Worm (Caenorhabditis elegans) whole organism, L2 larva: ENCODE data around the gene srz-24.

Experiments used
- C34F6.9 ChIP-seq: fragments of 150-350 bp; optimal IDR thresholded peaks from 2 replicates; lab custom pipeline; 2014; ENCODE audit warnings: missing biosample characterization, missing genetic modification characterization
- F13H6.1 ChIP-seq: sonication (generic microtip); optimal IDR thresholded peaks from 2 replicates; lab custom pipeline; 2016; ENCODE audit warnings: missing genetic modification characterization, missing compliant biosample characterization
- R02D3.7 ChIP-seq: fragments of 150-350 bp; optimal IDR thresholded peaks from 2 replicates; lab custom pipeline; 2014; ENCODE audit warnings: missing biosample characterization, missing genetic modification characterization
- ZK546.5 ChIP-seq: sonication (generic microtip); optimal IDR thresholded peaks from 2 replicates; lab custom pipeline; 2017; ENCODE audit warnings: missing biosample characterization, missing genetic modification characterization
- alr-1 ChIP-seq: fragments of 150-350 bp; optimal IDR thresholded peaks from 2 replicates; lab custom pipeline; 2014; ENCODE audit warnings: missing biosample characterization, missing genetic modification characterization
- aly-2 ChIP-seq: fragments of 150-350 bp; optimal IDR thresholded peaks from 2 replicates; lab custom pipeline; 2014; ENCODE audit warnings: missing biosample characterization, missing genetic modification characterization
- ama-1 ChIP-seq: fragments of 150-350 bp; optimal IDR thresholded peaks from 2 replicates; lab custom pipeline; 2018; ENCODE audit warnings: inconsistent platforms
- ceh-16 ChIP-seq: fragments of 150-350 bp; optimal IDR thresholded peaks from 2 replicates; lab custom pipeline; 2014; ENCODE audit warnings: missing biosample characterization, missing genetic modification characterization
- crh-2 ChIP-seq: sonication (generic microtip); optimal IDR thresholded peaks from 2 replicates; lab custom pipeline; 2017; ENCODE audit warnings: missing biosample characterization, missing genetic modification characterization
- dmd-4 ChIP-seq: sonication (generic microtip); optimal IDR thresholded peaks from 2 replicates; lab custom pipeline; 2017; ENCODE audit warnings: missing biosample characterization, missing genetic modification characterization
- egl-27 ChIP-seq: sonication (generic microtip); optimal IDR thresholded peaks from 3 replicates; lab custom pipeline; 2017; ENCODE audit warnings: missing biosample characterization, missing genetic modification reagents, missing genetic modification characterization
- elt-1 ChIP-seq: fragments of 150-350 bp; optimal IDR thresholded peaks from 2 replicates; lab custom pipeline; 2014; ENCODE audit warnings: missing biosample characterization, missing genetic modification characterization
- elt-3 ChIP-seq: sonication (generic microtip); optimal IDR thresholded peaks from 2 replicates; lab custom pipeline; 2017; ENCODE audit warnings: missing biosample characterization, missing genetic modification characterization
- lin-11 ChIP-seq: fragments of 150-350 bp; sonication (generic microtip); optimal IDR thresholded peaks from 2 replicates; lab custom pipeline; 2014; ENCODE audit warnings: missing biosample characterization, missing genetic modification characterization, inconsistent platforms, mixed read lengths
- lin-13 ChIP-seq: fragments of 150-350 bp; optimal IDR thresholded peaks from 2 replicates; lab custom pipeline; 2014; ENCODE audit warnings: missing biosample characterization, missing genetic modification reagents, missing genetic modification characterization
- lin-39 ChIP-seq: fragments of 150-350 bp; optimal IDR thresholded peaks from 2 replicates; lab custom pipeline; 2014; ENCODE audit warnings: missing biosample characterization, missing genetic modification reagents, missing genetic modification characterization
- mab-5 ChIP-seq: fragments of 150-350 bp; optimal IDR thresholded peaks from 2 replicates; lab custom pipeline; 2014; ENCODE audit warnings: missing biosample characterization, missing genetic modification characterization
- mbf-1 ChIP-seq: sonication (generic microtip); optimal IDR thresholded peaks from 2 replicates; lab custom pipeline; 2017; ENCODE audit warnings: missing biosample characterization, missing genetic modification characterization
- mdl-1 ChIP-seq, 2 experiments: fragments of 150-350 bp in 1 of 2; sonication (generic microtip) in 1 of 2; optimal IDR thresholded peaks; 2 replicates each; lab custom pipeline; 2017; ENCODE audit warnings: missing biosample characterization in 2 of 2, missing genetic modification characterization in 2 of 2
- nhr-10 ChIP-seq: sonication (generic microtip); optimal IDR thresholded peaks from 2 replicates; lab custom pipeline; 2017; ENCODE audit warnings: missing biosample characterization, missing genetic modification characterization
- nhr-11 ChIP-seq: fragments of 150-350 bp; optimal IDR thresholded peaks from 2 replicates; lab custom pipeline; 2014; ENCODE audit warnings: missing biosample characterization, missing genetic modification characterization
- nhr-12 ChIP-seq: fragments of 150-350 bp; optimal IDR thresholded peaks from 2 replicates; lab custom pipeline; 2014; ENCODE audit warnings: missing biosample characterization, missing genetic modification characterization
- nhr-21 ChIP-seq: fragments of 150-350 bp; optimal IDR thresholded peaks from 2 replicates; lab custom pipeline; 2014; ENCODE audit warnings: missing biosample characterization, missing genetic modification characterization
- nhr-23 ChIP-seq: fragments of 150-350 bp; optimal IDR thresholded peaks from 2 replicates; lab custom pipeline; 2014; ENCODE audit warnings: missing biosample characterization, missing genetic modification reagents, missing genetic modification characterization
- nhr-237 ChIP-seq: fragments of 150-350 bp; optimal IDR thresholded peaks from 2 replicates; lab custom pipeline; 2014; ENCODE audit warnings: missing biosample characterization, missing genetic modification characterization
- nhr-25 ChIP-seq: fragments of 150-350 bp; sonication (generic microtip); optimal IDR thresholded peaks from 3 replicates; lab custom pipeline; 2014; ENCODE audit warnings: missing biosample characterization, missing genetic modification characterization
- nhr-6 ChIP-seq: fragments of 150-350 bp; optimal IDR thresholded peaks from 2 replicates; lab custom pipeline; 2014; ENCODE audit warnings: missing biosample characterization, missing genetic modification characterization
- nhr-77 ChIP-seq: fragments of 150-350 bp; optimal IDR thresholded peaks from 2 replicates; lab custom pipeline; 2014; ENCODE audit warnings: missing biosample characterization, missing genetic modification characterization
- peb-1 ChIP-seq: fragments of 150-350 bp; optimal IDR thresholded peaks from 2 replicates; lab custom pipeline; 2014; ENCODE audit warnings: missing biosample characterization, missing genetic modification characterization
- sma-3 ChIP-seq: sonication (generic microtip); optimal IDR thresholded peaks from 2 replicates; lab custom pipeline; 2016; ENCODE audit warnings: missing genetic modification reagents, missing genetic modification characterization, missing compliant biosample characterization
- snpc-4 ChIP-seq: fragments of 150-350 bp; optimal IDR thresholded peaks from 2 replicates; lab custom pipeline; 2014; ENCODE audit warnings: missing biosample characterization, missing genetic modification characterization
- unc-39 ChIP-seq: fragments of 150-350 bp; optimal IDR thresholded peaks from 2 replicates; lab custom pipeline; 2014; ENCODE audit warnings: missing biosample characterization, missing genetic modification characterization
- unc-55 ChIP-seq: fragments of 150-350 bp; sonication (generic microtip); optimal IDR thresholded peaks from 3 replicates; lab custom pipeline; 2014; ENCODE audit warnings: missing biosample characterization, missing genetic modification reagents, missing genetic modification characterization
- unc-62 ChIP-seq: fragments of 150-350 bp; optimal IDR thresholded peaks from 2 replicates; lab custom pipeline; 2014; ENCODE audit warnings: missing biosample characterization, missing genetic modification reagents, missing genetic modification characterization
- zag-1 ChIP-seq: fragments of 150-350 bp; optimal IDR thresholded peaks from 2 replicates; lab custom pipeline; 2014; ENCODE audit warnings: missing biosample characterization, missing genetic modification characterization
- ztf-1 ChIP-seq: fragments of 200-800 bp; sonication (Bioruptor generic); conservative IDR thresholded peaks from 2 replicates; pipeline ENCODE4 v1.3.6; 2022; ENCODE audit warnings: missing genetic modification characterization, missing compliant biosample characterization
- ztf-11 ChIP-seq: sonication (generic microtip); optimal IDR thresholded peaks from 2 replicates; lab custom pipeline; 2017; ENCODE audit warnings: missing biosample characterization, missing genetic modification characterization
- ztf-4 ChIP-seq: fragments of 150-350 bp; optimal IDR thresholded peaks from 2 replicates; lab custom pipeline; 2014; ENCODE audit warnings: missing biosample characterization, missing genetic modification characterization

srz-24 gene

DNA sequence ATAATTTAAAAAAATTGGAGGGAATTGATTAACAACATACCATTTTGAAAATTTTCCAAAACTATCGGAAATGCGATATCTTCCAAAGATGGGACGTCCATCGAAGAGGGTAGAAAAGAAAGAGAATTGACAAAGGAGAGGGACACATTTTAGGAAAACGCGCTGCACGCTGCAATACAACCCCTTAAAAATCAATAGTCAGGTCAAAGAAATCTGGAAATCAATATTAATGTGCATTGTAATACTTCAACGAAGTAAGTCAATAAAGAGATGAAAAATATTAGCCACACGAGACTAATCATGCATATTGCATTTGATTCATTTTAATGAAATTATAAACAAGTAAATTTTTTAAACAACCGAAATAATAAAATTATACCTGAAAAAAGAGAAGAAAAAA is 11.5 kb downstream of the srz-24 start, which contains the start of gene Y9C9A.13:
Gene Y9C9A.13 (minus strand): TSS at position 101 of the 400 bp plus-strand sequence.
- no peak for TF ChIP-seq zag-1 (tag; lab: Kevin White, UChicago)
- no peak for TF ChIP-seq nhr-25 (tag; lab: Kevin White, UChicago)
- TF ChIP-seq lin-13 (GFP tag; lab: Kevin White, UChicago), result no peak
- TF ChIP-seq ceh-16 (tag; lab: Kevin White, UChicago), result no peak
- TF ChIP-seq crh-2 (tag; lab: Kevin White, UChicago), result no peak
- no peak for TF ChIP-seq elt-1 (tag; lab: Kevin White, UChicago)
- TF ChIP-seq nhr-6 (tag; lab: Kevin White, UChicago), result no peak
- TF ChIP-seq aly-2 (tag; lab: Kevin White, UChicago), result no peak
- TF ChIP-seq snpc-4, result no peak
- TF ChIP-seq ama-1 (lab: Kevin White, UChicago), result no peak
- TF ChIP-seq nhr-77, result no peak
- TF ChIP-seq nhr-11, result no peak
- TF ChIP-seq, all 48 proteins: peak for 0

DNA sequence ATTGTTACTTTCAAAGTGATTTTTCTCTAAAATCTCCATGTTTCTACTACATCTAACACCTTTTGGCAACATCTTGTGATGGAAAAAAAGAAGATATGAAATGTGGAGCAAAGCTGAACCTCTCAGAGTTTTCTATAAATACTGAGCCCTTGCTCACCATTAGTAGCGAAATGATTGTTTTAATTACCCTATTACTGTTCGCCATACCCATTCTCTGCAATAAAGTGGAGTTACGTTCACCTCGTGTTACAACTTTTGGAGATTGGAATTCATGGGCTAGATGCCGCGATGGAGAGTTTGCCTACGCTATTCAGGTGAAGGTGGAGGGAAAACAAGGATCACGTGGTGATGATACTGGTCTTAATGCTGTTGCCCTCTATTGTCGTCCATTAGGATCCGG is 17.1 kb downstream of the srz-24 start, which contains the start of gene txt-3:
Gene txt-3 (plus strand): TSS at position 125 of the 400 bp plus-strand sequence.
- no peak for TF ChIP-seq nhr-12 (tag; lab: Kevin White, UChicago)
- no peak for TF ChIP-seq F13H6.1
- TF ChIP-seq mdl-1 (tag; optimal IDR thresholded peaks at IDR 0.05; lab: Kevin White, UChicago), result no peak
- no peak for TF ChIP-seq nhr-23 (tag; lab: Kevin White, UChicago)
- no peak for TF ChIP-seq lin-13 (GFP tag; lab: Kevin White, UChicago)
- TF ChIP-seq nhr-11, result no peak
- no peak for TF ChIP-seq dmd-4 (tag; lab: Kevin White, UChicago)
- TF ChIP-seq nhr-237, result no peak
- TF ChIP-seq unc-62 (GFP tag; lab: Kevin White, UChicago), result no peak

DNA sequence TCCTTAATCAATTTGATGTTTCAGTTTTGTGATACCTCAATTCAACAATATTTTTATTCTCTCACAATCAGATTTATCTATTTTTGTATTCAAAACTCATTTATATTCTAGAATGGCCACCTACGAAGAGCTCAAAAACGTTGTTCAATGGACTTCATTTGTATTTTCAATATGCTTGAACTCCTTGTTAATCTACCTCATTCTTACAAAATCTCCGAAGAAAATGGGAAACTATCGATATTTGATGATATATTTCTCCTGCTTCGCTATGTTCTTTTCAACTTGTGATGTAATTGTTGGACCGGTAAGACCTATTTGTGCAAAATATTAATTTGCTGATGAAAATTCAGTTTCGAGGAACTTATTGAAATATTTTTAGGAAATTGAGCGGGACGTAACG is 20.3 kb downstream of the srz-24 start, which contains the start of gene str-164:
Gene str-164 (plus strand): TSS at position 113 of the 400 bp plus-strand sequence.
- TF ChIP-seq ztf-4 (no peak), lin-39 (tag; lab: Kevin White, UChicago) (no peak), mab-5 (no peak), R02D3.7 (tag; lab: Kevin White, UChicago) (no peak), dmd-4 (tag; lab: Kevin White, UChicago) (no peak), ztf-1 (GFP tag; lab: Robert Waterston, UW) (no peak), ztf-11 (no peak), unc-39 (tag; lab: Kevin White, UChicago) (no peak), egl-27 (tag; lab: Kevin White, UChicago) (no peak), unc-55 (GFP tag; lab: Kevin White, UChicago) (no peak), elt-1 (tag; lab: Kevin White, UChicago) (no peak), nhr-6 (tag; lab: Kevin White, UChicago) (no peak), alr-1 (tag; lab: Kevin White, UChicago) (no peak), elt-3 (tag; lab: Kevin White, UChicago) (no peak)
- TF ChIP-seq, all 48 proteins: peak for 0

DNA sequence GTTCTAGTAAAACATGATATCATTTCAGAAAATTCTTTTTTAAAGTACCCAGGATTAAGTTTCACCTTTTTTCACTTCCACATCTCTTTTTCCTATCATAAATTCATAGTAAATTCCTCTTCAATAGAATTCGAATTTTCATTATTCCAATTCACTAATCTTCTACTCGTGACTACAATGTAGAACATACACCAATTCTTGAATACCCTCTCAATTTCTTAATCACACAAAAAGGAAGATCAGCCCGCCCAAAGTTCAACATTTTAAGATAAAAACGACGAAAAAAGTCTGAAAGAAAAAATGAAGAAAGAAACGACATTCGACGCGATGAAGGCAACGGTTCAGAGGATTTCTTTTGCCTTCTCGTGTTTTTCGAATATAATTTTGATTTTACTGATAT is 27.0 kb downstream of the srz-24 start, which contains the start of gene str-163:
Gene str-163 (plus strand): TSS at position 301 of the 400 bp plus-strand sequence.
- no peak for TF ChIP-seq peb-1 (tag; lab: Kevin White, UChicago)
- TF ChIP-seq nhr-77, result no peak
- no peak for TF ChIP-seq zag-1 (tag; lab: Kevin White, UChicago)
- no peak for TF ChIP-seq ztf-1 (GFP tag; lab: Robert Waterston, UW)
- no peak for TF ChIP-seq lin-11 (tag; lab: Kevin White, UChicago)
- TF ChIP-seq nhr-10 (tag; lab: Kevin White, UChicago), result no peak
- no peak for TF ChIP-seq C34F6.9 (tag; lab: Kevin White, UChicago)
- TF ChIP-seq nhr-237, result no peak
- no peak for TF ChIP-seq nhr-11
- TF ChIP-seq sma-3 (GFP tag; lab: Kevin White, UChicago), result no peak
- no peak for TF ChIP-seq nhr-23 (tag; lab: Kevin White, UChicago)
- no peak for TF ChIP-seq mdl-1 (tag; optimal IDR thresholded peaks at IDR 0.05; lab: Kevin White, UChicago)

DNA sequence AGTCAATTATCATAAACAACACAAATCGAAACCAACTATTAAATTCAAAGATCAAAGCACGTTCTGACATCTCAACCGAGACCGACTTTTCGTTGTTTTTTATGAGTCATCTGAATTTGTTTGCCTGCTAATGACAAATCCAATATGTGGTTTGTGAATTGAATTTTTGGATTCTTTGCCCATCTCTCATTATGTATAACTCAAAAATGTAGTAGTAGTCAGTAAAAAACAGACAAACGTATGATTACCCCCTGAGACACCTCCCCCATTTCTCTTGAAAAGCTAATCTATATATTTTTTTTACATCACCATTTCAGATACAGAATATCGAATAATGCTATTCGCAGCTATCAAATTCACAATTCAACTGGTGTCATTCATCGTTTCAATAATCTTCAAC is 35.2 kb downstream of the srz-24 start, which contains the start of gene str-169:
Gene str-169 (plus strand): TSS at position 301 of the 400 bp plus-strand sequence.
- TF ChIP-seq crh-2 (tag; lab: Kevin White, UChicago) (no peak), mab-5 (no peak), elt-1 (tag; lab: Kevin White, UChicago) (no peak), nhr-25 (tag; lab: Kevin White, UChicago) (no peak), ZK546.5 (tag; lab: Kevin White, UChicago) (no peak), ztf-4 (no peak), mbf-1 (tag; lab: Kevin White, UChicago) (no peak), nhr-21 (tag; lab: Kevin White, UChicago) (no peak), snpc-4 (no peak), unc-55 (GFP tag; lab: Kevin White, UChicago) (no peak), nhr-12 (tag; lab: Kevin White, UChicago) (no peak)
- TF ChIP-seq, all 48 proteins: peak for 0
